Fruit fly (Drosophila melanogaster) whole organism, embryonic: ENCODE measurements around the gene CG31076.

ENCODE experiments used
- Atf6 ChIP-seq: fragments of 200-800 bp; sonication (Bioruptor generic); IDR thresholded peaks from 2 replicates; pipeline ENCODE4 v1.3.6; 2022; ENCODE audit warnings: missing biosample characterization, missing genetic modification characterization
- CG11560 ChIP-seq: fragments of 200-800 bp; sonication (Bioruptor generic); IDR thresholded peaks from 3 replicates; pipeline ENCODE4 v1.3.6; 2022; ENCODE audit warnings: missing biosample characterization, missing genetic modification characterization
- CG11723 ChIP-seq: fragments of 200-800 bp; sonication (Bioruptor generic); optimal IDR thresholded peaks from 2 replicates; lab custom pipeline; 2017; ENCODE audit warnings: missing biosample characterization, mild to moderate bottlenecking, missing genetic modification characterization
- CG14050 ChIP-seq: fragments of 200-800 bp; sonication (Bioruptor generic); IDR thresholded peaks from 3 replicates; pipeline ENCODE4 v1.3.6; 2022; ENCODE audit warnings: missing biosample characterization, missing genetic modification characterization
- CG1529 ChIP-seq: fragments of 200-800 bp; sonication (Bioruptor generic); optimal IDR thresholded peaks from 3 replicates; lab custom pipeline; 2018; ENCODE audit warnings: missing biosample characterization, missing genetic modification characterization
- CG15514 ChIP-seq: fragments of 200-800 bp; sonication (Bioruptor generic); optimal IDR thresholded peaks from 3 replicates; lab custom pipeline; 2017; ENCODE audit warnings: missing biosample characterization, missing genetic modification characterization, mild to moderate bottlenecking, moderate library complexity, missing genetic modification reagents
- CG15696 ChIP-seq: fragments of 200-800 bp; sonication (Bioruptor generic); optimal IDR thresholded peaks from 2 replicates; lab custom pipeline; 2019; ENCODE audit warnings: missing biosample characterization, mild to moderate bottlenecking, missing genetic modification characterization, moderate library complexity
- CG16779 ChIP-seq: fragments of 200-800 bp; sonication (Bioruptor generic); IDR thresholded peaks from 2 replicates; pipeline ENCODE4 v1.3.6; 2022; ENCODE audit warnings: missing biosample characterization, missing genetic modification characterization
- CG17186 ChIP-seq: fragments of 200-800 bp; sonication (Bioruptor generic); optimal IDR thresholded peaks from 3 replicates; lab custom pipeline; 2017; ENCODE audit warnings: missing biosample characterization, missing genetic modification reagents, missing genetic modification characterization
- CG17359 ChIP-seq: fragments of 200-800 bp; sonication (Bioruptor generic); optimal IDR thresholded peaks from 3 replicates; lab custom pipeline; 2018; ENCODE audit warnings: missing biosample characterization, mild to moderate bottlenecking, missing genetic modification characterization, moderate library complexity
- CG2116 ChIP-seq: fragments of 200-800 bp; sonication (Bioruptor generic); optimal IDR thresholded peaks from 3 replicates; lab custom pipeline; 2018; ENCODE audit warnings: missing biosample characterization, mild to moderate bottlenecking, missing genetic modification characterization
- CG3065 ChIP-seq: fragments of 200-800 bp; sonication (Bioruptor generic); optimal IDR thresholded peaks from 2 replicates; lab custom pipeline; 2016; ENCODE audit warnings: missing biosample characterization, missing genetic modification characterization
- CG32532 ChIP-seq: fragments of 200-800 bp; sonication (Bioruptor generic); IDR thresholded peaks from 2 replicates; pipeline ENCODE4 v1.3.6; 2022; ENCODE audit warnings: missing biosample characterization, missing genetic modification characterization
- CG43689 ChIP-seq: fragments of 200-800 bp; sonication (Bioruptor generic); IDR thresholded peaks from 2 replicates; pipeline ENCODE4 v1.3.6; 2022; ENCODE audit warnings: missing biosample characterization, missing genetic modification characterization
- CG5180 ChIP-seq: fragments of 200-800 bp; sonication (Bioruptor generic); optimal IDR thresholded peaks from 3 replicates; lab custom pipeline; 2017; ENCODE audit warnings: missing biosample characterization, missing genetic modification characterization, mild to moderate bottlenecking, moderate library complexity, missing genetic modification reagents
- CG7963 ChIP-seq: fragments of 200-800 bp; sonication (Bioruptor generic); IDR thresholded peaks from 3 replicates; pipeline ENCODE4 v1.3.6; 2022; ENCODE audit warnings: missing biosample characterization, missing genetic modification characterization; ENCODE audit not compliant: partially characterized antibody
- CG7987 ChIP-seq: fragments of 200-800 bp; sonication (Bioruptor generic); optimal IDR thresholded peaks from 2 replicates; lab custom pipeline; 2018; ENCODE audit warnings: missing biosample characterization, mild to moderate bottlenecking, missing genetic modification characterization, moderate library complexity
- CG9932 ChIP-seq: fragments of 200-800 bp; sonication (Bioruptor generic); IDR thresholded peaks from 2 replicates; pipeline ENCODE4 v1.3.6; 2022; ENCODE audit warnings: missing biosample characterization, missing genetic modification characterization
- D19A ChIP-seq: fragments of 200-800 bp; optimal IDR thresholded peaks from 3 replicates; lab custom pipeline; 2019; ENCODE audit warnings: missing biosample characterization, mild to moderate bottlenecking, missing genetic modification characterization, moderate library complexity
- Dek ChIP-seq: fragments of 200-800 bp; sonication (Bioruptor generic); optimal IDR thresholded peaks from 3 replicates; lab custom pipeline; 2019; ENCODE audit warnings: missing biosample characterization, mild to moderate bottlenecking, missing genetic modification characterization, moderate library complexity
- Dip3 ChIP-seq: fragments of 200-800 bp; sonication (Bioruptor generic); optimal IDR thresholded peaks from 3 replicates; lab custom pipeline; 2016; ENCODE audit warnings: missing biosample characterization, missing genetic modification characterization
- Dp ChIP-seq: fragments of 200-800 bp; sonication (Bioruptor generic); optimal IDR thresholded peaks from 2 replicates; lab custom pipeline; 2018; ENCODE audit warnings: missing biosample characterization, mild to moderate bottlenecking, missing genetic modification characterization, moderate library complexity
- Drgx ChIP-seq: fragments of 200-800 bp; sonication (Bioruptor generic); IDR thresholded peaks from 2 replicates; pipeline ENCODE4 v1.3.6; 2022; ENCODE audit warnings: missing biosample characterization, missing genetic modification characterization
- E2f1 ChIP-seq: fragments of 200-800 bp; sonication (Bioruptor generic); IDR thresholded peaks from 2 replicates; pipeline ENCODE4 v1.3.6; 2022; ENCODE audit warnings: missing biosample characterization, missing genetic modification characterization
- HHEX ChIP-seq: fragments of 200-800 bp; sonication (Bioruptor generic); optimal IDR thresholded peaks from 3 replicates; lab custom pipeline; 2017; ENCODE audit warnings: missing biosample characterization, mild to moderate bottlenecking, missing genetic modification characterization, missing genetic modification reagents
- Kr ChIP-seq: fragments of 200-800 bp; sonication (Bioruptor generic); optimal IDR thresholded peaks from 2 replicates; lab custom pipeline; 2017; ENCODE audit warnings: missing biosample characterization, mild to moderate bottlenecking, missing genetic modification characterization
- Opbp ChIP-seq: fragments of 200-800 bp; sonication (Bioruptor generic); IDR thresholded peaks from 3 replicates; pipeline ENCODE4 v1.3.6; 2022; ENCODE audit warnings: missing biosample characterization, missing genetic modification characterization; ENCODE audit not compliant: partially characterized antibody
- PHDP ChIP-seq: fragments of 200-800 bp; sonication (Bioruptor generic); optimal IDR thresholded peaks from 3 replicates; lab custom pipeline; 2018; ENCODE audit warnings: missing biosample characterization, mild to moderate bottlenecking, missing genetic modification characterization, moderate library complexity
- Ravus ChIP-seq: fragments of 200-800 bp; sonication (Bioruptor generic); IDR thresholded peaks from 2 replicates; pipeline ENCODE4 v1.3.6; 2022; ENCODE audit warnings: missing biosample characterization, missing genetic modification characterization
- Rfx ChIP-seq: fragments of 200-800 bp; sonication (Bioruptor generic); IDR thresholded peaks from 2 replicates; pipeline ENCODE4 v1.3.6; 2022; ENCODE audit warnings: missing biosample characterization, missing genetic modification characterization
- Taf1 ChIP-seq: fragments of 200-800 bp; sonication (Bioruptor generic); IDR thresholded peaks from 2 replicates; pipeline ENCODE4 v1.3.6; 2022; ENCODE audit warnings: missing biosample characterization, missing genetic modification characterization
- YL-1 ChIP-seq: fragments of 200-800 bp; sonication (Bioruptor generic); optimal IDR thresholded peaks from 3 replicates; lab custom pipeline; 2017; ENCODE audit warnings: missing biosample characterization, mild to moderate bottlenecking, missing genetic modification characterization
- ab ChIP-seq: fragments of 200-800 bp; sonication (Bioruptor generic); optimal IDR thresholded peaks from 2 replicates; lab custom pipeline; 2016; ENCODE audit warnings: missing biosample characterization, missing genetic modification characterization
- bcd ChIP-seq: fragments of 200-800 bp; sonication (Bioruptor generic); optimal IDR thresholded peaks from 2 replicates; lab custom pipeline; 2017; ENCODE audit warnings: missing biosample characterization, mild to moderate bottlenecking, missing genetic modification characterization
- bsh ChIP-seq, 2 experiments: fragments of 200-800 bp; sonication (Bioruptor generic); optimal IDR thresholded peaks; 2 replicates each; lab custom pipeline; 2017 to 2018; ENCODE audit warnings: mild to moderate bottlenecking in 2 of 2, missing biosample characterization in 2 of 2, missing genetic modification characterization in 2 of 2, moderate library complexity in 1 of 2
- cato ChIP-seq: fragments of 200-800 bp; sonication (Bioruptor generic); optimal IDR thresholded peaks from 2 replicates; lab custom pipeline; 2016; ENCODE audit warnings: missing biosample characterization, missing genetic modification characterization, borderline replicate concordance
- dmrt99B ChIP-seq: fragments of 200-800 bp; sonication (Bioruptor generic); optimal IDR thresholded peaks from 2 replicates; lab custom pipeline; 2018; ENCODE audit warnings: missing biosample characterization, mild to moderate bottlenecking, missing genetic modification characterization, moderate library complexity
- exex ChIP-seq: fragments of 200-800 bp; sonication (Bioruptor generic); optimal IDR thresholded peaks from 4 replicates; lab custom pipeline; 2018; ENCODE audit warnings: missing biosample characterization, mild to moderate bottlenecking, missing genetic modification characterization, moderate library complexity
- eyg ChIP-seq: fragments of 200-800 bp; sonication (Bioruptor generic); optimal IDR thresholded peaks from 3 replicates; lab custom pipeline; 2016; ENCODE audit warnings: missing biosample characterization, missing genetic modification characterization
- gcm2 ChIP-seq: fragments of 200-800 bp; sonication (Bioruptor generic); optimal IDR thresholded peaks from 2 replicates; lab custom pipeline; 2016; ENCODE audit warnings: missing biosample characterization, missing genetic modification characterization
- gro ChIP-seq: fragments of 200-800 bp; sonication (Bioruptor generic); optimal IDR thresholded peaks from 2 replicates; lab custom pipeline; 2016; ENCODE audit warnings: missing biosample characterization, missing genetic modification characterization
- gt ChIP-seq: fragments of 200-800 bp; sonication (Bioruptor generic); IDR thresholded peaks from 2 replicates; pipeline ENCODE4 v1.3.6; 2022; ENCODE audit warnings: missing biosample characterization, missing genetic modification characterization
- her ChIP-seq: fragments of 200-800 bp; sonication (Bioruptor generic); optimal IDR thresholded peaks from 2 replicates; lab custom pipeline; 2016; ENCODE audit warnings: missing biosample characterization, missing genetic modification characterization
- peb ChIP-seq: fragments of 200-800 bp; sonication (Bioruptor generic); IDR thresholded peaks from 2 replicates; pipeline ENCODE4 v1.3.6; 2022; ENCODE audit warnings: missing biosample characterization, missing genetic modification characterization
- pfk ChIP-seq: fragments of 200-800 bp; sonication (Bioruptor generic); optimal IDR thresholded peaks from 2 replicates; lab custom pipeline; 2018; ENCODE audit warnings: missing biosample characterization, mild to moderate bottlenecking, missing genetic modification characterization, moderate library complexity
- run ChIP-seq: fragments of 200-800 bp; sonication (Bioruptor generic); optimal IDR thresholded peaks from 3 replicates; lab custom pipeline; 2018; ENCODE audit warnings: missing biosample characterization, mild to moderate bottlenecking, missing genetic modification characterization
- sqz ChIP-seq: fragments of 200-800 bp; sonication (Bioruptor generic); optimal IDR thresholded peaks from 3 replicates; lab custom pipeline; 2018; ENCODE audit warnings: missing biosample characterization, mild to moderate bottlenecking, missing genetic modification characterization
- tio ChIP-seq: fragments of 200-800 bp; sonication (Bioruptor generic); optimal IDR thresholded peaks from 2 replicates; lab custom pipeline; 2017; ENCODE audit warnings: missing biosample characterization, missing genetic modification characterization, inconsistent platforms
- unpg ChIP-seq: fragments of 200-800 bp; sonication (Bioruptor generic); optimal IDR thresholded peaks from 3 replicates; lab custom pipeline; 2018; ENCODE audit warnings: missing biosample characterization, mild to moderate bottlenecking, missing genetic modification characterization, moderate library complexity
- vvl ChIP-seq: fragments of 200-800 bp; sonication (Bioruptor generic); IDR thresholded peaks from 2 replicates; pipeline ENCODE4 v1.3.6; 2022; ENCODE audit warnings: missing biosample characterization, missing genetic modification characterization

CG31076 gene

dm6 chr3R:26952200-26952856 lies 37.3 kb downstream of the CG31076 start (continued):
- TF ChIP-seq CG2116 (GFP tag; lab: Kevin White, UChicago) (no peak), gt (GFP tag; lab: Robert Waterston, UW) (no peak), CG14050 (no peak), CG7987 (GFP tag; lab: Kevin White, UChicago) (peak; percentile 20), her (no peak), CG11723 (no peak), CG11560 (no peak), eyg (no peak), HHEX (no peak), Drgx (GFP tag; lab: Robert Waterston, UW) (no peak), CG1529 (GFP tag; lab: Kevin White, UChicago) (no peak), CG7963 (GFP tag; lab: Robert Waterston, UW) (no peak), peb (GFP tag; lab: Robert Waterston, UW) (no peak), CG15696 (tag; lab: Kevin White, UChicago) (no peak), CG17359 (tag; lab: Kevin White, UChicago) (no peak), Kr (no peak), Taf1 (GFP tag; lab: Robert Waterston, UW) (no peak), CG43689 (GFP tag; lab: Robert Waterston, UW) (no peak), Dip3 (GFP tag; lab: Kevin White, UChicago) (no peak), D19A (tag; lab: Kevin White, UChicago) (peak; percentile 49), E2f1 (GFP tag; lab: Robert Waterston, UW) (no peak), unpg (GFP tag; lab: Kevin White, UChicago) (no peak), PHDP (tag; lab: Kevin White, UChicago) (peak; percentile 3), cato (GFP tag; lab: Kevin White, UChicago) (no peak), tio (GFP tag; lab: Kevin White, UChicago) (peak; percentile 26), Opbp (GFP tag; lab: Robert Waterston, UW) (no peak), Dek (peak; percentile 8), bcd (no peak), CG5180 (GFP tag; lab: Kevin White, UChicago) (no peak), run (tag; lab: Kevin White, UChicago) (no peak), CG17186 (GFP tag; lab: Kevin White, UChicago) (no peak), Atf6 (peak; percentile 11; the same call in 1 of the 2 replicates), ab (GFP tag; lab: Kevin White, UChicago) (no peak), sqz (no peak), CG15514 (GFP tag; lab: Kevin White, UChicago) (peak; percentile 33), Dp (no peak), gcm2 (GFP tag; lab: Kevin White, UChicago) (no peak), Rfx (GFP tag; lab: Robert Waterston, UW) (peak; percentile 41; the same call in 1 of the 2 replicates), bsh (GFP tag; optimal IDR thresholded peaks at IDR 0.05; lab: Kevin White, UChicago) (no peak), CG9932 (GFP tag; lab: Robert Waterston, UW) (0 out of 2 replicates have a peak, but pooled peaks have one; percentile 29), vvl (GFP tag; lab: Robert Waterston, UW) (peak; percentile 32; the same call in 1 of the 2 replicates), gro (GFP tag; lab: Kevin White, UChicago) (peak; percentile 69), CG16779 (GFP tag; lab: Robert Waterston, UW) (no peak), Ravus (GFP tag; lab: Robert Waterston, UW) (no peak), YL-1 (GFP tag; lab: Kevin White, UChicago) (no peak), exex (tag; lab: Kevin White, UChicago) (peak; percentile 85), CG3065 (no peak), dmrt99B (tag; lab: Kevin White, UChicago) (peak; percentile 13), pfk (GFP tag; lab: Kevin White, UChicago) (no peak), CG32532 (no peak)
